Worm (Caenorhabditis elegans): ENCODE data around the gene T15B7.1.
A peak's percentile ranks its signal among the peaks of the same experiment; 100 is the strongest.

Gene T15B7.1

ce11 chrV:6882452-6882939 is 40.0 kb downstream of the T15B7.1 start:
- no peak for TF ChIP-seq ceh-39 (tag; optimal IDR thresholded peaks at IDR 0.05)
- TF ChIP-seq unc-62 (GFP tag; optimal IDR thresholded peaks at IDR 0.05) = no peak
- TF ChIP-seq mab-5 (tag; optimal IDR thresholded peaks at IDR 0.05) = no peak
- no peak for TF ChIP-seq nhr-2 (tag; optimal IDR thresholded peaks at IDR 0.05)
- no peak for TF ChIP-seq lin-32 (GFP tag; optimal IDR thresholded peaks at IDR 0.05)
- no peak for TF ChIP-seq nhr-12 (tag; optimal IDR thresholded peaks at IDR 0.05)
- peak; percentile 63 for TF ChIP-seq ces-1 (GFP tag; optimal IDR thresholded peaks at IDR 0.05)

ce11 chrV:6885070-6885469 is 42.5 kb downstream of the T15B7.1 start:
- TF ChIP-seq tbx-8 (GFP tag; optimal IDR thresholded peaks at IDR 0.05) (no peak), lin-32 (GFP tag; optimal IDR thresholded peaks at IDR 0.05) (no peak), elt-1 (tag; optimal IDR thresholded peaks at IDR 0.05; ENCODE audit: borderline replicate concordance, insufficient read depth) (no peak), mep-1 (tag; optimal IDR thresholded peaks at IDR 0.05) (no peak), lin-13 (tag; optimal IDR thresholded peaks at IDR 0.05) (no peak), ham-2 (GFP tag; optimal IDR thresholded peaks at IDR 0.05) (no peak), nhr-28 (tag; optimal IDR thresholded peaks at IDR 0.05) (no peak), ztf-11 (tag; optimal IDR thresholded peaks at IDR 0.05) (no peak), hlh-1 (tag; optimal IDR thresholded peaks at IDR 0.05) (no peak), nhr-76 (tag; optimal IDR thresholded peaks at IDR 0.05) (no peak), bed-3 (GFP tag; optimal IDR thresholded peaks at IDR 0.05) (no peak), nhr-2 (tag; optimal IDR thresholded peaks at IDR 0.05) (no peak), unc-120 (tag; optimal IDR thresholded peaks at IDR 0.05; ENCODE audit: poor library complexity, severe bottlenecking) (no peak)

DNA sequence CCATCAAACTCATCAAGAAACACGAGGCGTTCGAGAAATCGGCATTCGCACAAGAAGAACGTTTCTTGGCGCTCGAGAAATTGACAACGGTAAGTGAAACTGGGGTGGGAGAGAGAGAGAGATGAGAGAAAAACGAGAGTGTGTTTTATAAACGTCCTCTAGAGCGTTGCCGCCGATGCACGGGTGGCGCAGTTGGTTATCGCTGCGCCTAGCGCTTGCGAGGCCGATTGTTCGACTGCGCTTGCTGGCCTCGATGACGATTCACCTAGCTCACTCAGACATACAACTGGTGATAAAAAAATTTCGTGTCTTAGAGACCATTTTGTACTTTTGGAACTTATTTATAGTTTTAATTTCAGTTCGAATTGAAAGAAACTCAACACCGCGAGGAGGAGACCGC is 46.3 kb downstream of the T15B7.1 start:
- TF ChIP-seq sem-2 (GFP tag; optimal IDR thresholded peaks at IDR 0.05) (peak; percentile 68), zip-8 (tag; optimal IDR thresholded peaks at IDR 0.05) (no peak), pha-4 (tag; optimal IDR thresholded peaks at IDR 0.05) (peak; percentile 63), nhr-28 (tag; optimal IDR thresholded peaks at IDR 0.05) (no peak), sptf-1 (tag; optimal IDR thresholded peaks at IDR 0.05) (peak; percentile 94), nhr-76 (tag; optimal IDR thresholded peaks at IDR 0.05) (no peak), nhr-12 (tag; optimal IDR thresholded peaks at IDR 0.05) (no peak), M03D4.4 (tag; optimal IDR thresholded peaks at IDR 0.05) (peak; percentile 86), flh-1 (GFP tag; optimal IDR thresholded peaks at IDR 0.05) (peak; percentile 58), cnd-1 (tag; optimal IDR thresholded peaks at IDR 0.05) (peak; percentile 80), ceh-39 (tag; optimal IDR thresholded peaks at IDR 0.05) (no peak), hlh-1 (tag; optimal IDR thresholded peaks at IDR 0.05) (no peak), snpc-4 (tag; optimal IDR thresholded peaks at IDR 0.05) (no peak), unc-62 (GFP tag; optimal IDR thresholded peaks at IDR 0.05) (peak; percentile 12), ham-2 (GFP tag; optimal IDR thresholded peaks at IDR 0.05) (peak; percentile 93), nhr-2 (tag; optimal IDR thresholded peaks at IDR 0.05) (no peak), ceh-83 (GFP tag; optimal IDR thresholded peaks at IDR 0.05) (peak; percentile 95), tbx-8 (GFP tag; optimal IDR thresholded peaks at IDR 0.05) (peak; percentile 31), unc-39 (tag; optimal IDR thresholded peaks at IDR 0.05) (no peak), ces-1 (GFP tag; optimal IDR thresholded peaks at IDR 0.05) (no peak), ztf-11 (tag; optimal IDR thresholded peaks at IDR 0.05) (peak; percentile 30), blmp-1 (tag; optimal IDR thresholded peaks at IDR 0.05) (no peak), mep-1 (tag; optimal IDR thresholded peaks at IDR 0.05) (no peak), mls-2 (tag; optimal IDR thresholded peaks at IDR 0.05) (peak; percentile 89), ceh-43 (GFP tag; optimal IDR thresholded peaks at IDR 0.05) (peak; percentile 78), elt-3 (tag; optimal IDR thresholded peaks at IDR 0.05) (no peak), nhr-237 (tag; optimal IDR thresholded peaks at IDR 0.05) (peak; percentile 37), drap-1 (GFP tag; optimal IDR thresholded peaks at IDR 0.05) (peak; percentile 90), bed-3 (GFP tag; optimal IDR thresholded peaks at IDR 0.05) (peak; percentile 78), lin-32 (GFP tag; optimal IDR thresholded peaks at IDR 0.05) (peak; percentile 18), lin-13 (tag; optimal IDR thresholded peaks at IDR 0.05) (no peak), lsy-2 (tag; optimal IDR thresholded peaks at IDR 0.05) (peak; percentile 48), mab-5 (tag; optimal IDR thresholded peaks at IDR 0.05) (no peak), unc-120 (tag; optimal IDR thresholded peaks at IDR 0.05; ENCODE audit: poor library complexity, severe bottlenecking) (peak; percentile 68), elt-1 (tag; optimal IDR thresholded peaks at IDR 0.05; ENCODE audit: borderline replicate concordance, insufficient read depth) (no peak)

Measured in whole organism, mixed stage, embryonic.